Worm (Caenorhabditis elegans) whole organism, L3 larva: ENCODE measurements around the gene srt-11.
A peak's percentile ranks its signal among the peaks of the same experiment; 100 is the strongest.

Source experiments
- R02D3.7 ChIP-seq: fragments of 150-350 bp; optimal IDR thresholded peaks from 2 replicates; lab custom pipeline; 2014; ENCODE audit warnings: missing biosample characterization, missing genetic modification characterization
- ZK546.5 ChIP-seq: sonication (generic microtip); optimal IDR thresholded peaks from 2 replicates; lab custom pipeline; 2017; ENCODE audit warnings: missing biosample characterization, missing genetic modification characterization
- aly-2 ChIP-seq: fragments of 150-350 bp; optimal IDR thresholded peaks from 2 replicates; lab custom pipeline; 2014; ENCODE audit warnings: missing biosample characterization, missing genetic modification characterization
- ceh-16 ChIP-seq: sonication (generic microtip); optimal IDR thresholded peaks from 2 replicates; lab custom pipeline; 2017; ENCODE audit warnings: missing biosample characterization, missing genetic modification characterization
- ceh-28 ChIP-seq: fragments of 150-350 bp; optimal IDR thresholded peaks from 2 replicates; lab custom pipeline; 2014; ENCODE audit warnings: missing biosample characterization, missing genetic modification reagents, missing genetic modification characterization
- ceh-9 ChIP-seq: sonication (generic microtip); optimal IDR thresholded peaks from 2 replicates; lab custom pipeline; 2018; ENCODE audit warnings: missing biosample characterization, missing genetic modification characterization
- daf-12 ChIP-seq: fragments of 150-350 bp; optimal IDR thresholded peaks from 2 replicates; lab custom pipeline; 2014; ENCODE audit warnings: missing biosample characterization, missing genetic modification reagents, missing genetic modification characterization
- egl-27 ChIP-seq: sonication (generic microtip); optimal IDR thresholded peaks from 4 replicates; lab custom pipeline; 2017; ENCODE audit warnings: missing biosample characterization, missing genetic modification reagents, missing genetic modification characterization
- egl-5 ChIP-seq: fragments of 150-350 bp; optimal IDR thresholded peaks from 2 replicates; lab custom pipeline; 2017; ENCODE audit warnings: missing biosample characterization, missing genetic modification reagents, missing genetic modification characterization, inconsistent platforms
- elt-1 ChIP-seq: fragments of 150-350 bp; optimal IDR thresholded peaks from 2 replicates; lab custom pipeline; 2014; ENCODE audit warnings: missing biosample characterization, missing genetic modification characterization
- elt-2 ChIP-seq: sonication (generic microtip); optimal IDR thresholded peaks from 2 replicates; lab custom pipeline; 2016; ENCODE audit warnings: missing genetic modification reagents, mild to moderate bottlenecking, missing genetic modification characterization, missing compliant biosample characterization
- elt-3 ChIP-seq, 3 experiments: fragments of 150-350 bp in 1 of 3; sonication (generic microtip) in 2 of 3; optimal IDR thresholded peaks; 2 replicates in 2 of 3; 4 replicates in 1 of 3; lab custom pipeline; 2014 to 2017; ENCODE audit warnings: missing biosample characterization in 3 of 3, missing genetic modification characterization in 3 of 3
- fkh-10 ChIP-seq: sonication (generic microtip); optimal IDR thresholded peaks from 2 replicates; lab custom pipeline; 2017; ENCODE audit warnings: missing biosample characterization, missing genetic modification reagents, missing genetic modification characterization
- fkh-2 ChIP-seq: fragments of 150-350 bp; optimal IDR thresholded peaks from 2 replicates; lab custom pipeline; 2014; ENCODE audit warnings: missing biosample characterization, missing genetic modification reagents, missing genetic modification characterization
- fos-1 ChIP-seq: fragments of 150-350 bp; optimal IDR thresholded peaks from 2 replicates; lab custom pipeline; 2014; ENCODE audit warnings: missing biosample characterization, missing genetic modification characterization
- hmg-11 ChIP-seq: sonication (generic microtip); optimal IDR thresholded peaks from 2 replicates; lab custom pipeline; 2016; ENCODE audit warnings: missing genetic modification characterization, missing compliant biosample characterization
- jun-1 ChIP-seq: fragments of 150-350 bp; optimal IDR thresholded peaks from 2 replicates; lab custom pipeline; 2014; ENCODE audit warnings: missing biosample characterization, missing genetic modification reagents, missing genetic modification characterization
- lin-39 ChIP-seq: fragments of 150-350 bp; optimal IDR thresholded peaks from 2 replicates; lab custom pipeline; 2018; ENCODE audit warnings: missing biosample characterization, missing genetic modification reagents, missing genetic modification characterization
- lsy-12 ChIP-seq: sonication (generic microtip); optimal IDR thresholded peaks from 2 replicates; lab custom pipeline; 2016; ENCODE audit warnings: mild to moderate bottlenecking, missing genetic modification characterization, missing compliant biosample characterization
- mml-1 ChIP-seq: fragments of 150-350 bp; sonication (generic microtip); optimal IDR thresholded peaks from 3 replicates; lab custom pipeline; 2014; ENCODE audit warnings: missing biosample characterization, missing genetic modification characterization
- nfya-1 ChIP-seq: sonication (generic microtip); optimal IDR thresholded peaks from 2 replicates; lab custom pipeline; 2017; ENCODE audit warnings: missing genetic modification characterization, mild to moderate bottlenecking, missing compliant biosample characterization, antibody characterized with exemption, moderate library complexity; ENCODE audit not compliant: insufficient read depth
- nhr-11 ChIP-seq: fragments of 150-350 bp; optimal IDR thresholded peaks from 2 replicates; lab custom pipeline; 2014; ENCODE audit warnings: missing biosample characterization, missing genetic modification characterization
- nhr-12 ChIP-seq: fragments of 150-350 bp; optimal IDR thresholded peaks from 2 replicates; lab custom pipeline; 2014; ENCODE audit warnings: missing biosample characterization, missing genetic modification characterization
- nhr-23 ChIP-seq: fragments of 150-350 bp; optimal IDR thresholded peaks from 2 replicates; lab custom pipeline; 2014; ENCODE audit warnings: missing biosample characterization, missing genetic modification reagents, missing genetic modification characterization
- nhr-237 ChIP-seq: fragments of 150-350 bp; optimal IDR thresholded peaks from 2 replicates; lab custom pipeline; 2014; ENCODE audit warnings: missing biosample characterization, missing genetic modification characterization
- nhr-25 ChIP-seq: sonication (generic microtip); optimal IDR thresholded peaks from 2 replicates; lab custom pipeline; 2017; ENCODE audit warnings: missing biosample characterization, missing genetic modification characterization
- nhr-28 ChIP-seq: fragments of 150-350 bp; optimal IDR thresholded peaks from 2 replicates; lab custom pipeline; 2014; ENCODE audit warnings: missing biosample characterization, missing genetic modification characterization
- nhr-43 ChIP-seq: sonication (generic microtip); optimal IDR thresholded peaks from 2 replicates; lab custom pipeline; 2016; ENCODE audit warnings: mild to moderate bottlenecking, missing genetic modification characterization, missing compliant biosample characterization; ENCODE audit not compliant: poor library complexity, severe bottlenecking
- nhr-67 ChIP-seq: fragments of 150-350 bp; optimal IDR thresholded peaks from 2 replicates; lab custom pipeline; 2014; ENCODE audit warnings: missing biosample characterization, missing genetic modification characterization
- nhr-76 ChIP-seq: fragments of 150-350 bp; sonication (generic microtip); optimal IDR thresholded peaks from 5 replicates; lab custom pipeline; 2014; ENCODE audit warnings: missing biosample characterization, missing genetic modification characterization
- nhr-77 ChIP-seq: fragments of 150-350 bp; optimal IDR thresholded peaks from 2 replicates; lab custom pipeline; 2014; ENCODE audit warnings: missing biosample characterization, missing genetic modification characterization
- pqm-1 ChIP-seq: fragments of 150-350 bp; optimal IDR thresholded peaks from 2 replicates; lab custom pipeline; 2017; ENCODE audit warnings: missing biosample characterization, missing genetic modification characterization, inconsistent platforms
- sea-2 ChIP-seq: fragments of 150-350 bp; sonication (generic microtip); optimal IDR thresholded peaks from 4 replicates; lab custom pipeline; 2014; ENCODE audit warnings: missing biosample characterization, missing genetic modification reagents, missing genetic modification characterization
- skn-1 ChIP-seq: fragments of 150-350 bp; optimal IDR thresholded peaks from 2 replicates; lab custom pipeline; 2014; ENCODE audit warnings: missing biosample characterization, missing genetic modification characterization
- tbx-2 ChIP-seq: sonication (generic microtip); optimal IDR thresholded peaks from 2 replicates; lab custom pipeline; 2016; ENCODE audit warnings: mild to moderate bottlenecking, missing genetic modification characterization, missing compliant biosample characterization
- unc-62 ChIP-seq: fragments of 150-350 bp; sonication (generic microtip); optimal IDR thresholded peaks from 4 replicates; lab custom pipeline; 2014; ENCODE audit warnings: missing biosample characterization, missing genetic modification reagents, missing genetic modification characterization
- zag-1 ChIP-seq: fragments of 150-350 bp; optimal IDR thresholded peaks from 2 replicates; lab custom pipeline; 2014; ENCODE audit warnings: missing biosample characterization, missing genetic modification characterization
- ztf-11 ChIP-seq: fragments of 150-350 bp; optimal IDR thresholded peaks from 2 replicates; lab custom pipeline; 2014; ENCODE audit warnings: missing biosample characterization, missing genetic modification characterization
- ztf-4 ChIP-seq: fragments of 150-350 bp; optimal IDR thresholded peaks from 2 replicates; lab custom pipeline; 2014; ENCODE audit warnings: missing biosample characterization, missing genetic modification characterization

Gene srt-11

ce11 chrII:14825413-14825812 lies 19.6 kb downstream of the srt-11 start:
- TF ChIP-seq ceh-28 (tag; lab: Kevin White, UChicago): no peak
- peak; percentile 23 for TF ChIP-seq nfya-1 (tag; lab: Kevin White, UChicago)
- peak; percentile 75 for TF ChIP-seq nhr-43

- TF ChIP-seq nhr-43: no peak
- TF ChIP-seq, all 47 proteins: peak for 0
These were observed 26.3 kb downstream of the srt-11 start for ce11 chrII:14832055-14832454.

ce11 chrII:14838596-14839215 lies 32.9 kb downstream of the srt-11 start:
- TF ChIP-seq fkh-10 (no peak), nhr-43 (peak; percentile 57), aly-2 (tag; lab: Kevin White, UChicago) (no peak), nfya-1 (tag; lab: Kevin White, UChicago) (no peak), R02D3.7 (no peak), lsy-12 (tag; lab: Kevin White, UChicago) (no peak), ZK546.5 (tag; lab: Kevin White, UChicago) (no peak), egl-5 (tag; lab: Kevin White, UChicago) (no peak), fos-1 (tag; lab: Kevin White, UChicago) (no peak), ceh-28 (tag; lab: Kevin White, UChicago) (peak; percentile 7), tbx-2 (tag; lab: Kevin White, UChicago) (no peak), mml-1 (tag; lab: Kevin White, UChicago) (no peak), zag-1 (tag; lab: Kevin White, UChicago) (no peak), elt-1 (no peak), ceh-9 (no peak), unc-62 (GFP tag; lab: Kevin White, UChicago) (no peak), ztf-11 (tag; lab: Kevin White, UChicago) (no peak), nhr-11 (no peak), ztf-4 (tag; lab: Kevin White, UChicago) (no peak), pqm-1 (tag; lab: Kevin White, UChicago) (no peak), nhr-25 (tag; lab: Kevin White, UChicago) (no peak), nhr-237 (tag; lab: Kevin White, UChicago) (no peak), nhr-12 (tag; lab: Kevin White, UChicago) (no peak), nhr-28 (tag; lab: Kevin White, UChicago) (no peak), sea-2 (GFP tag; lab: Kevin White, UChicago) (no peak), jun-1 (tag; lab: Kevin White, UChicago) (no peak), nhr-76 (peak; percentile 38), fkh-2 (tag; lab: Kevin White, UChicago) (no peak), nhr-77 (tag; lab: Kevin White, UChicago) (no peak), nhr-67 (tag; lab: Kevin White, UChicago) (no peak), elt-3 (tag; optimal IDR thresholded peaks at IDR 0.05; lab: Kevin White, UChicago) (peak in 1 of 3 experiments; percentile 29), lin-39 (tag; lab: Kevin White, UChicago) (no peak), nhr-23 (tag; lab: Kevin White, UChicago) (peak; percentile 67), ceh-16 (tag; lab: Kevin White, UChicago) (no peak), daf-12 (tag; lab: Kevin White, UChicago) (no peak), elt-2 (tag; lab: Kevin White, UChicago) (peak; percentile 3), hmg-11 (tag; lab: Kevin White, UChicago) (no peak), skn-1 (tag; lab: Kevin White, UChicago) (no peak), egl-27 (no peak)
